Fruit fly (Drosophila melanogaster): Measurements from ENCODE around the gene Hipk.

The Hipk gene

DNA sequence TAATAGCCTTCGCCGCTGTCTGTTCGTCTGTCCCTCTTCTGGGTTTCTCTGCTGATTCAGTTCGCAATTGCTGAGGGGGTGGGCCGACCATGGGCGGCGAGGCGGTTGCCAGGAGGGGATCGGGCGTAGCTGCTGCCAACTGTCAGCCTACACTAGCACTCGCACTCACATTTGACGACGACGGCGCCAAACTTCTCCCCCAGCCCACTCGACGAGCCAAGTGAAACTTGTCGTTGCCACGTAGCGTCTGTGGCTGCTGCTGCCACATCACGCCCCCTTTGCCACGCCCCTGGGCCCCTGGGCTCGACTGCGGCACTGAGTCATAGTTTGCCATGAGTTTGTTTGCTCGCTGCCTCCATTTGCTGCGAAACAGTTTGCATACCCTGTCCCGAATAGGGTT lies 14.4 kb downstream of the Hipk start (continued):
- TF ChIP-seq az2 (GFP tag; optimal IDR thresholded peaks at IDR 0.05): peak; percentile 4
- TF ChIP-seq Fer3 (tag; optimal IDR thresholded peaks at IDR 0.05): peak; percentile 37
- TF ChIP-seq schlank (tag; optimal IDR thresholded peaks at IDR 0.05): peak; percentile 37
- TF ChIP-seq CG2889 (GFP tag; IDR thresholded peaks at IDR 0.05): peak; percentile 60; the same call in 1 of the 3 replicates
- TF ChIP-seq CG8944 (GFP tag; optimal IDR thresholded peaks at IDR 0.05): peak; percentile 25
- TF ChIP-seq Xbp1 (GFP tag; optimal IDR thresholded peaks at IDR 0.05): peak; percentile 17
- no peak for TF ChIP-seq hkb (optimal IDR thresholded peaks at IDR 0.05)
- 0 out of 2 replicates have a peak, but pooled peaks have one; percentile 19 for TF ChIP-seq hkb (GFP tag; IDR thresholded peaks at IDR 0.05)
- TF ChIP-seq unpg (GFP tag; optimal IDR thresholded peaks at IDR 0.05): peak; percentile 31
- peak; percentile 82 for TF ChIP-seq CG6175 (GFP tag; IDR thresholded peaks at IDR 0.05)
- peak; percentile 39 for TF ChIP-seq CG12659 (GFP tag; optimal IDR thresholded peaks at IDR 0.05)
- peak; percentile 4 for TF ChIP-seq CG1602 (GFP tag; optimal IDR thresholded peaks at IDR 0.05)
- peak; percentile 46 for TF ChIP-seq CG13894 (tag; optimal IDR thresholded peaks at IDR 0.05)
- peak; percentile 71 for TF ChIP-seq CG14441 (GFP tag; IDR thresholded peaks at IDR 0.05)
- 0 out of 3 replicates have a peak, but pooled peaks have one; percentile 41 for TF ChIP-seq ase (GFP tag; IDR thresholded peaks at IDR 0.05)
- peak; percentile 45; the same call in 1 of the 2 replicates for TF ChIP-seq Rx (GFP tag; IDR thresholded peaks at IDR 0.05)
- TF ChIP-seq so (GFP tag; IDR thresholded peaks at IDR 0.05): peak; percentile 72; the same call in 2 of the 3 replicates
- TF ChIP-seq H2.0 (GFP tag; IDR thresholded peaks at IDR 0.05): peak; percentile 32; the same call in 1 of the 2 replicates
- TF ChIP-seq ro (GFP tag; IDR thresholded peaks at IDR 0.05): 0 out of 2 replicates have a peak, but pooled peaks have one; percentile 15
- 0 out of 3 replicates have a peak, but pooled peaks have one; percentile 41 for TF ChIP-seq otp (GFP tag; IDR thresholded peaks at IDR 0.05)
- peak; percentile 21; the same call in 1 of the 2 replicates for TF ChIP-seq MBD-R2 (GFP tag; IDR thresholded peaks at IDR 0.05)
- TF ChIP-seq CG16779 (GFP tag; IDR thresholded peaks at IDR 0.05): peak; percentile 71; the same call in 1 of the 2 replicates
- no peak for TF ChIP-seq gt (GFP tag; IDR thresholded peaks at IDR 0.05)
- no peak for TF ChIP-seq Meics (GFP tag; optimal IDR thresholded peaks at IDR 0.05)
- TF ChIP-seq CG31441 (GFP tag; IDR thresholded peaks at IDR 0.05): peak; percentile 29; the same call in 1 of the 2 replicates
- TF ChIP-seq pum (GFP tag; optimal IDR thresholded peaks at IDR 0.05): peak; percentile 10
- peak; percentile 42; the same call in 1 of the 2 replicates for TF ChIP-seq CG8765 (GFP tag; IDR thresholded peaks at IDR 0.05)
- peak; percentile 2 for TF ChIP-seq CG9876 (GFP tag; optimal IDR thresholded peaks at IDR 0.05)
- TF ChIP-seq CG11456 (GFP tag; IDR thresholded peaks at IDR 0.05): peak; percentile 76; the same call in 2 of the 3 replicates
- TF ChIP-seq Ptx1 (GFP tag; IDR thresholded peaks at IDR 0.05): peak; percentile 73
- TF ChIP-seq fd64A (GFP tag; optimal IDR thresholded peaks at IDR 0.05): no peak
- peak; percentile 46 for TF ChIP-seq CG6272 (GFP tag; IDR thresholded peaks at IDR 0.05)
- peak; percentile 38 for TF ChIP-seq CG17385 (GFP tag; optimal IDR thresholded peaks at IDR 0.05)
- TF ChIP-seq Sry-β (GFP tag; optimal IDR thresholded peaks at IDR 0.05): no peak
- TF ChIP-seq sima (GFP tag; optimal IDR thresholded peaks at IDR 0.05): no peak
- TF ChIP-seq ranshi (GFP tag; IDR thresholded peaks at IDR 0.05): peak; percentile 46; the same call in 1 of the 2 replicates
- TF ChIP-seq rib (GFP tag; IDR thresholded peaks at IDR 0.05): 0 out of 2 replicates have a peak, but pooled peaks have one; percentile 44
- TF ChIP-seq phol (tag; optimal IDR thresholded peaks at IDR 0.05): no peak
- TF ChIP-seq pb (GFP tag; optimal IDR thresholded peaks at IDR 0.05): no peak
- no peak for TF ChIP-seq bbx (GFP tag; IDR thresholded peaks at IDR 0.05; ENCODE audit: partially characterized antibody)
- TF ChIP-seq CG10462 (GFP tag; optimal IDR thresholded peaks at IDR 0.05): no peak
- TF ChIP-seq Hand (GFP tag; optimal IDR thresholded peaks at IDR 0.05): peak; percentile 48
- TF ChIP-seq Opbp (GFP tag; IDR thresholded peaks at IDR 0.05; ENCODE audit: partially characterized antibody): no peak
- TF ChIP-seq ssp (GFP tag; IDR thresholded peaks at IDR 0.05): peak; percentile 47; the same call in 1 of the 2 replicates
- TF ChIP-seq fd3F (GFP tag; optimal IDR thresholded peaks at IDR 0.05): peak; percentile 44
- no peak for TF ChIP-seq Sox100B (GFP tag; optimal IDR thresholded peaks at IDR 0.05)
- TF ChIP-seq B-H2 (GFP tag; optimal IDR thresholded peaks at IDR 0.05): peak; percentile 31
- peak; percentile 27 for TF ChIP-seq onecut (GFP tag; IDR thresholded peaks at IDR 0.05)
- peak; percentile 12 for TF ChIP-seq ems (GFP tag; optimal IDR thresholded peaks at IDR 0.05)
- peak in 1 of 2 experiments; percentile 19 for TF ChIP-seq chif (GFP tag; optimal IDR thresholded peaks at IDR 0.05)
- peak; percentile 52; the same call in 1 of the 2 replicates for TF ChIP-seq Oaz (GFP tag; IDR thresholded peaks at IDR 0.05)

All from whole organism, embryonic.